Fruit fly (Drosophila melanogaster): Measurements from ENCODE around the gene CG46465.

CG46465 gene

dm6 chr2L:19026491-19027197 is 34.3 kb downstream of the CG46465 start (continued):
- peak; percentile 25 for TF ChIP-seq topi (GFP tag; optimal IDR thresholded peaks at IDR 0.05)
- peak; percentile 44 for TF ChIP-seq Smox (GFP tag; optimal IDR thresholded peaks at IDR 0.05)
- TF ChIP-seq OdsH (GFP tag; optimal IDR thresholded peaks at IDR 0.05): peak; percentile 35
- TF ChIP-seq CG4318 (GFP tag; optimal IDR thresholded peaks at IDR 0.05): peak; percentile 11
- peak; percentile 16 for TF ChIP-seq Hr39 (GFP tag; optimal IDR thresholded peaks at IDR 0.05)
- TF ChIP-seq Hr4 (GFP tag; optimal IDR thresholded peaks at IDR 0.05): peak; percentile 21
- TF ChIP-seq CG11902 (GFP tag; optimal IDR thresholded peaks at IDR 0.05): peak; percentile 5
- peak; percentile 60 for TF ChIP-seq CG1621 (tag; optimal IDR thresholded peaks at IDR 0.05)
- peak; percentile 69 for TF ChIP-seq svp (GFP tag)
- peak; percentile 41 for TF ChIP-seq CG6792 (GFP tag; optimal IDR thresholded peaks at IDR 0.05)
- TF ChIP-seq CG15336 (GFP tag; IDR thresholded peaks at IDR 0.05): no peak
- TF ChIP-seq CG6854 (GFP tag; optimal IDR thresholded peaks at IDR 0.05): no peak
- peak; percentile 20 to 74 for TF ChIP-seq ss (GFP tag; optimal IDR thresholded peaks at IDR 0.05)
- TF ChIP-seq CG8632 (GFP tag; optimal IDR thresholded peaks at IDR 0.05): peak; percentile 43
- peak; percentile 64 for TF ChIP-seq spab (GFP tag; optimal IDR thresholded peaks at IDR 0.05)
- TF ChIP-seq CG11762 (GFP tag; optimal IDR thresholded peaks at IDR 0.05; ENCODE audit: insufficient read depth): peak; percentile 6
- peak; percentile 27 for TF ChIP-seq achi (GFP tag; optimal IDR thresholded peaks at IDR 0.05)
- TF ChIP-seq Lpt (GFP tag; optimal IDR thresholded peaks at IDR 0.05): no peak
- peak; percentile 32 for TF ChIP-seq salr (GFP tag; optimal IDR thresholded peaks at IDR 0.05)
- TF ChIP-seq CG32006 (GFP tag; optimal IDR thresholded peaks at IDR 0.05): peak; percentile 55
- no peak for TF ChIP-seq Blimp-1 (GFP tag; optimal IDR thresholded peaks at IDR 0.05)

dm6 chr2L:19027246-19027886 is 35.1 kb downstream of the CG46465 start, which contains the start of gene Sidpn:
Sidpn (plus strand) TSS chr2L:19027710.
- TF ChIP-seq CG11902 (GFP tag; optimal IDR thresholded peaks at IDR 0.05) (no peak), CG3032 (tag; optimal IDR thresholded peaks at IDR 0.05) (no peak), Hr4 (GFP tag; optimal IDR thresholded peaks at IDR 0.05) (no peak), CG16779 (tag; optimal IDR thresholded peaks at IDR 0.05) (no peak), Eip75B (GFP tag; optimal IDR thresholded peaks at IDR 0.05) (no peak), vri (GFP tag; optimal IDR thresholded peaks at IDR 0.05) (no peak)

- TF ChIP-seq Eip78C (GFP tag): no peak
- TF ChIP-seq CG8319 (GFP tag; optimal IDR thresholded peaks at IDR 0.05): no peak
- no peak for TF ChIP-seq CG1621 (tag; optimal IDR thresholded peaks at IDR 0.05)
Measured at dm6 chr2L:19033288-19033687, 41.0 kb downstream of the CG46465 start, which contains the start of gene hook. hook (minus strand) TSS chr2L:19033498.

- TF ChIP-seq achi (GFP tag; optimal IDR thresholded peaks at IDR 0.05) (peak; percentile 16), esn (GFP tag; optimal IDR thresholded peaks at IDR 0.05) (peak; percentile 21), dsx (GFP tag; optimal IDR thresholded peaks at IDR 0.05; ENCODE audit: poor library complexity, severe bottlenecking) (peak; percentile 58), CG6854 (GFP tag; optimal IDR thresholded peaks at IDR 0.05) (no peak), Eip78C (GFP tag) (peak; percentile 52), svp (GFP tag) (peak; percentile 71), CG6792 (GFP tag; optimal IDR thresholded peaks at IDR 0.05) (no peak), Eip75B (GFP tag; optimal IDR thresholded peaks at IDR 0.05) (no peak), Met (GFP tag; optimal IDR thresholded peaks at IDR 0.05) (no peak), lz (GFP tag; optimal IDR thresholded peaks at IDR 0.05) (no peak), acj6 (GFP tag; optimal IDR thresholded peaks at IDR 0.05) (peak; percentile 3), CG6808 (GFP tag; optimal IDR thresholded peaks at IDR 0.05) (peak; percentile 13), fkh (GFP tag; optimal IDR thresholded peaks at IDR 0.05) (peak; percentile 36)
Measured at dm6 chr2L:19034213-19034929, 42.1 kb downstream of the CG46465 start, which contains the start of the genes mib2 and CG31800. mib2 (plus strand) TSS chr2L:19034444. CG31800 (minus strand) TSS chr2L:19034576.
